Worm (Caenorhabditis elegans) whole organism, early embryonic: Measurements from ENCODE around the gene twk-2.

Source experiments
- aly-1 ChIP-seq: sonication (generic microtip); optimal IDR thresholded peaks from 2 replicates; lab custom pipeline; 2016; ENCODE audit warnings: missing genetic modification characterization, missing compliant biosample characterization
- ama-1 ChIP-seq: fragments of 150-350 bp; optimal IDR thresholded peaks from 2 replicates; lab custom pipeline; 2014
- ets-7 ChIP-seq: sonication (generic microtip); optimal IDR thresholded peaks from 2 replicates; lab custom pipeline; 2016; ENCODE audit warnings: missing genotype, missing genetic modification characterization, missing compliant biosample characterization
- flt-1 ChIP-seq: fragments of 200-800 bp; sonication (Bioruptor generic); IDR thresholded peaks from 2 replicates; pipeline ENCODE4 v1.3.6; 2022; ENCODE audit warnings: missing genetic modification characterization, missing compliant biosample characterization
- hmg-4 ChIP-seq: fragments of 200-800 bp; sonication (Bioruptor generic); optimal IDR thresholded peaks from 2 replicates; lab custom pipeline; 2018; ENCODE audit warnings: mild to moderate bottlenecking, missing genetic modification characterization, missing compliant biosample characterization
- pes-1 ChIP-seq: fragments of 200-800 bp; sonication (Bioruptor generic); IDR thresholded peaks from 2 replicates; pipeline ENCODE4 v1.3.6; 2022; ENCODE audit warnings: missing genetic modification reagents, missing genetic modification characterization, missing compliant biosample characterization
- sea-1 ChIP-seq: fragments of 200-800 bp; sonication (Bioruptor generic); conservative IDR thresholded peaks from 2 replicates; pipeline ENCODE4 v1.3.6; 2022; ENCODE audit warnings: missing genetic modification characterization, missing compliant biosample characterization
- tbx-37 ChIP-seq: fragments of 200-800 bp; sonication (Bioruptor generic); conservative IDR thresholded peaks from 2 replicates; pipeline ENCODE4 v1.3.6; 2022; ENCODE audit warnings: missing genetic modification reagents, missing genetic modification characterization, missing compliant biosample characterization

DNA sequence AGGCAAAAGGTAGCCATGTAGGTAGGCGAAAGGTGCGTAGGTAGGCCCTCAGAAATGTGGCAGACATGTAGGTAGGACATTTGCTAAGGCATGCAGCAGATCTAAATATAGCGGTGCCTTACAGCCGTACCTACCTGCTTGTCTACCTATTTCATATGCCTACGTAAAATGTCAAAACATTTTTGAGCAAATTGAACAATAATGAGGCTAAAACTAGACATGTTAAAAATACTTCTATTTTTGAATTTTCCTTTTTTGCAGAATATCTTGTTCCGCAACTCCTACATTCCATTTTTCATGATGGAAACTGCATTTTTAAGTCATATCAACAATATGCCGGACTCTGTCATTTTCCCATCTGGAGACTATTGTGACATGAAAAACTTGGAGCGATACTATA, 18.7 kb downstream of the twk-2 start:
- TF ChIP-seq aly-1 (no peak), ama-1 (lab: Kevin White, UChicago) (no peak), tbx-37 (GFP tag; lab: Robert Waterston, UW) (no peak), ets-7 (tag; lab: Kevin White, UChicago) (no peak), hmg-4 (GFP tag; lab: Kevin White, UChicago) (no peak), flt-1 (GFP tag; lab: Robert Waterston, UW) (no peak), pes-1 (no peak), sea-1 (GFP tag; lab: Robert Waterston, UW) (no peak)
